Fruit fly (Drosophila melanogaster): Measurements from ENCODE around the gene CG32459.

Gene CG32459

DNA sequence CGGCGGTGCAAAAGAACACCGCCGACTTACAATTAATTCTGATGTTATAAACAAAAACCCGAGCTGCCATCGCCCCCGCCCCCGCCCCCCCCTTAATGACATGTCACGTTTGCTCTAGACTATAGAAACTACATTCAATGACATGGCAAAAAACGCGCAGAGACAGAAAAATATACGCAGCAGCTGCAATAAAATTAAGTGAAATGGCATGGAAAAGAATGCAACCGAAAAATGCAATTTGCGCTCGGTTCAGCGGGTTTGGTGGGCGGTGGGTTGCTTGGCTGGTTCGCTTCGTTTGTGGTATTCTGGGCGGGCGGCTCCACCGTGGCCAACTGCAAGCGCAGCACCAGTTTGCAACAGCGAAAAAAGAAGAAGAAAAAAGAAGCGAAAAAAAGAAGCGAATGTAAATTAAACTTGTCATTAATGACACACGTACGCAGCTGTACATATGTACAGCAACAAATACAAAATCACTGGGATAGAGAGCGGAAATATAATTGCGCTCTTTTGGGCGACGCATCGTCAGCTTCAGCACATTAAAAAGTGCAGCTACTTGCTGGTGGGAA lies 25.6 kb downstream of the CG32459 start:
- TF ChIP-seq usp (GFP tag; optimal IDR thresholded peaks at IDR 0.05): no peak
- no peak for TF ChIP-seq CG8478 (optimal IDR thresholded peaks at IDR 0.05)
- TF ChIP-seq pan (optimal IDR thresholded peaks at IDR 0.05): no peak
- no peak for TF ChIP-seq EcR (GFP tag; optimal IDR thresholded peaks at IDR 0.05)
- TF ChIP-seq psq (optimal IDR thresholded peaks at IDR 0.05): no peak
- TF ChIP-seq Dll (optimal IDR thresholded peaks at IDR 0.05): no peak

DNA sequence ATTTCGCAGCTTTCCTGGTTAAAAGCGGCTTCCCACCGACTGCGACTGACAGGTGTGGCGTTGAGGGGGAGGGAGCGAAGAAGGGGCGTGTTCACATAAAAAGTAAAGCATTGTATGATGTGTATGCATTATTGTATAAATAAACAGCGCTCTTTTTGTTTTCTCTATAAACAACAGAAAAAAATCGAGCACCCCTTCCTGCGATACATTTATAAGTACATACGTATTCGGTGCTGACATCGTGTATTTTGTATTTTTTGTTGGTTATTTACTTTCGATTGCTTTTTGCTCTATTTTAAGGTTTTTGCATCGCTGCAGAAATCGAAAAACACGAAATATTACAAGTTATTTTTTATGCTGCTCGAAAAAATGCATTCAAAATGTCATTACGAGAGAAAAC lies 29.6 kb downstream of the CG32459 start:
- no peak for TF ChIP-seq pan (optimal IDR thresholded peaks at IDR 0.05)
- TF ChIP-seq EcR (GFP tag; optimal IDR thresholded peaks at IDR 0.05): no peak
- TF ChIP-seq usp (GFP tag; optimal IDR thresholded peaks at IDR 0.05): no peak
- no peak for TF ChIP-seq Dll (optimal IDR thresholded peaks at IDR 0.05)
- TF ChIP-seq psq (optimal IDR thresholded peaks at IDR 0.05): no peak
- no peak for TF ChIP-seq CG8478 (optimal IDR thresholded peaks at IDR 0.05)

DNA sequence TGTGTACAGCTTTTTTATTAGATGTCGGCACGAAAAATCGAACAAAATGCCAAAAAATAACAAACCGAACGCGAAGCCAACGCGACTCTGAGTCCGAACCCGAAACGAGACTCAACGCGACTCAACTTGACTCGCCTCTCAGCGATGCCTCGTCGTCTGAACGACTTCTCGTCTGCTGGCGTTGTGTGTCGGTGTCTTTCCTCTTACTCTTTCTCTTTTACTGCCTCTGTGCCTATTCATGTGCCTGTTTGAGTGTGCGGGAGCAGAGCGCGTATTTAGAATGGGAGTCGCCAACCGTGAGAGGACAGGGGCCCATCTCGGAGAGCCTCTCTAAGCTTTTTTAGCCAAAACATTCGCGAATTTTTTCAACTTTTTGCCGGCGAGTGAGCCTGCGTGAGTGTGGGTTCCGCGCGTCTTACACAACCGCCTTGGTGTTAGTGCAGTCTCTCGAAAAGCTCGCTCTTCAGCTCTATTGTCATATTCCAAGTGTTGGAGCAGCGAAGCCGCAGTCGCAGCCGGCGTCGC lies 31.1 kb downstream of the CG32459 start:
- no peak for TF ChIP-seq usp (GFP tag; optimal IDR thresholded peaks at IDR 0.05)
- no peak for TF ChIP-seq CG8478 (optimal IDR thresholded peaks at IDR 0.05)
- TF ChIP-seq Dll (optimal IDR thresholded peaks at IDR 0.05): peak; percentile 98
- TF ChIP-seq psq (optimal IDR thresholded peaks at IDR 0.05): no peak
- TF ChIP-seq EcR (GFP tag; optimal IDR thresholded peaks at IDR 0.05): no peak
- no peak for TF ChIP-seq pan (optimal IDR thresholded peaks at IDR 0.05)

DNA sequence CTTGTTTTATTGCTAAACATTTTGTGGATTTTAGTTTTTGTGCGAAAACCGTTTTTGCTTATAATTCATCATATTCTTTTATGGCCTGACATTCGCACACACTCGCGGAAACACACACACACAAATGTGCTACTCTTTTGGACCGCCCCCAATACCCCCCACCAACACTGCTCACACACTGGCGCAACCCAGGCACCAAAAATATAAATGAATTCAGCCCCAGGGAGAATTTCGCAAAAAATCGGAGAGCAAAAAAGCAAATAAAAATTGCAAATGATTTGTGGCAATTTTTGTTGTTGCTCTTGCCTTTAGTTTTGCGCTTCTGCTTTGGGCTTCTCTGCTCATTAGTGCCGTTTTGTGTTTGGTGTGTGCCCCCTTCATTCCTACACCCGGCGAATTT lies 32.6 kb downstream of the CG32459 start:
- TF ChIP-seq CG8478 (optimal IDR thresholded peaks at IDR 0.05): no peak
- no peak for TF ChIP-seq pan (optimal IDR thresholded peaks at IDR 0.05)
- no peak for TF ChIP-seq EcR (GFP tag; optimal IDR thresholded peaks at IDR 0.05)
- no peak for TF ChIP-seq psq (optimal IDR thresholded peaks at IDR 0.05)
- TF ChIP-seq usp (GFP tag; optimal IDR thresholded peaks at IDR 0.05): no peak
- TF ChIP-seq Dll (optimal IDR thresholded peaks at IDR 0.05): no peak

DNA sequence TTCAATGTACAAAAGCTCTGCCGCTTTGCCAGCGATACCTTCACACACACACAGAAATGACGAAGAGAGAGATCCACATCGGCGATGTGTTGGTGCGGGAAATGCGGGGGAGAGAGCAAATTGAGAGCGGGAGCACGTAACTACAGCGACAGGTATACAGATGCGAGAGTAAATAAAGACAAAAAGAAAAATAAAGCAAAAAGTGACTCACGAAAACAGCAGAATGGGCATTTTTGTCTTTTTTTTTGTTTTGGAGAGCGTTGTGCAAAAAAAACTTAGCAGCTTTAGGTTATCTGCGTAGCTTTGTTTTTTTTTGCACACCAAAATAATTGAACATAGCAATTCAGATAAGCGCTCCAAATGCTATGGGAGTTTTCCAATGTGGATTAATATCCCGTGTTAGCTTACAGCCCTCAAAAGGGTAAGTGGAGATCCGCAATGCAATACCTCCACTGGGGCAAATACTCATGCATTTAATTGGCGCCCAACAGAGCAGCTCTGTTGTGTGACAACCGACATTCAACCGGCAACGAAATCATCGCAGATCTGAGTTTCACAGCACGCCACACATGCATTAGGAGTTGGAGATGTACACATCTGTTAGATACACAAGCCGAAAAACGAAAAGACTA lies 33.2 kb downstream of the CG32459 start:
- TF ChIP-seq CG8478 (optimal IDR thresholded peaks at IDR 0.05) (no peak), psq (optimal IDR thresholded peaks at IDR 0.05) (no peak), pan (optimal IDR thresholded peaks at IDR 0.05) (no peak), EcR (GFP tag; optimal IDR thresholded peaks at IDR 0.05) (peak in 1 of 2 experiments; percentile 24), usp (GFP tag; optimal IDR thresholded peaks at IDR 0.05) (no peak), Dll (optimal IDR thresholded peaks at IDR 0.05) (peak; percentile 85)

DNA sequence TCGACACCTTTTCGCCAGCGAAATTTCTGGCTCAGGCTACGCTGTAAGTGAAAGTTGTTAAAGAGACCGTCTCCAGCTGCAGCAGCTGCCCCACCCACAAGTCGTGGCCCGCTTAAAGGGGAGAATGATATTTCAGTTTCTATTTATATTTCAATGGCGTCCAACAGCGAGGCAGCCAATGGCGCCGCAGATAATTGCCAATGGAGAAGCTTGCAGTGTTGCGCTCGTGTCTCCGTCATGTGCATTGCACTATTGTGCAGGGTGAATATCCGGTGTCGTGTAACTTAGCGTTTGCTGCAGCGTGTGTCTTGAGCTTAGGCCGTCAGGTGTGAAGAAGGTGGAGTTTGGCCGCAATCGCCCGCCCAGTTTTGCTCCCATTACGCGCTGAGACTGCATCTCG lies 34.5 kb downstream of the CG32459 start:
- TF ChIP-seq CG8478 (optimal IDR thresholded peaks at IDR 0.05) (no peak), pan (optimal IDR thresholded peaks at IDR 0.05) (no peak), usp (GFP tag; optimal IDR thresholded peaks at IDR 0.05) (no peak)

DNA sequence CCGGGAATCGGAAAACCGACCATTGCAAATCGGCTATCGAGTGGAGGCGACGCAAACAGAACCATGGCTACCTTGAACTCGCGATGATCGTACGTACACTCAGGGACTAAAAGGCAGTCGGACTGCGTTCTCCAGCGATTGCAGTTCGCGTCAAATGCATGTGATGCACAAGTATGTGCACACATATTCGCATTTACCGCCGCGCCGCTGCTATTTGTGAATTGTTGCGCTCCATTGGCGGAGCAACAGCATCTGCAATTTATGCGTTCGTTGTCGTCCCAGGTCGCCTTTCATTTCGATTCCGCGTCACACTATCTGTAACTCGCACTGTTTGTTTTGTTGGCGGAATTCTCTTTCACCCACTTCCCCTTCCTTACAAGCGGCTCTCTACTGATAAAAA lies 35.7 kb downstream of the CG32459 start:
- TF ChIP-seq EcR (GFP tag; optimal IDR thresholded peaks at IDR 0.05) (no peak), Dll (optimal IDR thresholded peaks at IDR 0.05) (no peak), pan (optimal IDR thresholded peaks at IDR 0.05) (no peak), CG8478 (optimal IDR thresholded peaks at IDR 0.05) (no peak), psq (optimal IDR thresholded peaks at IDR 0.05) (no peak), usp (GFP tag; optimal IDR thresholded peaks at IDR 0.05) (no peak)
